Fruit fly (Drosophila melanogaster): Measurements from ENCODE around the gene Npc2h.

The Npc2h gene

dm6 chr3R:30718442-30718841, 27.6 kb downstream of the Npc2h start:
- peak; percentile 45 for TF ChIP-seq CG17359 (tag; optimal IDR thresholded peaks at IDR 0.05)
- no peak for TF ChIP-seq CG31388 (GFP tag; optimal IDR thresholded peaks at IDR 0.05)
- TF ChIP-seq so (GFP tag; IDR thresholded peaks at IDR 0.05): no peak
- peak; percentile 15 for TF ChIP-seq CG15601 (tag; optimal IDR thresholded peaks at IDR 0.05)
- TF ChIP-seq CG2712 (tag; optimal IDR thresholded peaks at IDR 0.05): peak; percentile 53
- TF ChIP-seq cg (GFP tag; optimal IDR thresholded peaks at IDR 0.05): no peak
- no peak for TF ChIP-seq CG14441 (GFP tag; IDR thresholded peaks at IDR 0.05)
- no peak for TF ChIP-seq ERR (GFP tag; optimal IDR thresholded peaks at IDR 0.05)
- TF ChIP-seq Vsx1 (GFP tag; optimal IDR thresholded peaks at IDR 0.05): no peak
- TF ChIP-seq da (GFP tag; optimal IDR thresholded peaks at IDR 0.05): no peak
- no peak for TF ChIP-seq CG10267 (tag; optimal IDR thresholded peaks at IDR 0.05)
- TF ChIP-seq Nf-YB (GFP tag; optimal IDR thresholded peaks at IDR 0.05): no peak
- no peak for TF ChIP-seq CG8944 (GFP tag; optimal IDR thresholded peaks at IDR 0.05)
- TF ChIP-seq dm (GFP tag; optimal IDR thresholded peaks at IDR 0.05): no peak
- TF ChIP-seq mam (GFP tag; optimal IDR thresholded peaks at IDR 0.05): no peak
- no peak for TF ChIP-seq shn (GFP tag; optimal IDR thresholded peaks at IDR 0.05)
- no peak for TF ChIP-seq CG5180 (GFP tag; optimal IDR thresholded peaks at IDR 0.05)
- TF ChIP-seq klu (GFP tag; IDR thresholded peaks at IDR 0.05): no peak
- no peak for TF ChIP-seq E2f1 (GFP tag; IDR thresholded peaks at IDR 0.05)
- no peak for TF ChIP-seq Bgb (GFP tag; IDR thresholded peaks at IDR 0.05; ENCODE audit: partially characterized antibody)
- no peak for TF ChIP-seq CG11247 (GFP tag; IDR thresholded peaks at IDR 0.05)
- peak; percentile 91 for TF ChIP-seq Hey (tag; optimal IDR thresholded peaks at IDR 0.05)
- no peak for TF ChIP-seq Scr (GFP tag; IDR thresholded peaks at IDR 0.05; ENCODE audit: partially characterized antibody)
- no peak for TF ChIP-seq CG18619 (GFP tag; optimal IDR thresholded peaks at IDR 0.05)
- peak; percentile 61; the same call in 1 of the 2 replicates for TF ChIP-seq CG32772 (GFP tag; IDR thresholded peaks at IDR 0.05)
- TF ChIP-seq ara (GFP tag; IDR thresholded peaks at IDR 0.05): peak; percentile 53; the same call in 1 of the 2 replicates
- no peak for TF ChIP-seq dpn (GFP tag; optimal IDR thresholded peaks at IDR 0.05)
- TF ChIP-seq CG10366 (GFP tag; IDR thresholded peaks at IDR 0.05): no peak
- no peak for TF ChIP-seq CG8478 (optimal IDR thresholded peaks at IDR 0.05)
- TF ChIP-seq CG8281 (tag; optimal IDR thresholded peaks at IDR 0.05): no peak
- no peak for TF ChIP-seq CG17385 (GFP tag; optimal IDR thresholded peaks at IDR 0.05)
- no peak for TF ChIP-seq wor (GFP tag; IDR thresholded peaks at IDR 0.05)
- no peak for TF ChIP-seq CG6854 (GFP tag; optimal IDR thresholded peaks at IDR 0.05)
- TF ChIP-seq zen (tag; optimal IDR thresholded peaks at IDR 0.05): no peak
- TF ChIP-seq org-1 (GFP tag; optimal IDR thresholded peaks at IDR 0.05): peak; percentile 33
- TF ChIP-seq toy (GFP tag; IDR thresholded peaks at IDR 0.05): no peak
- TF ChIP-seq CG6765 (GFP tag; optimal IDR thresholded peaks at IDR 0.05): no peak
- no peak for TF ChIP-seq CG4707 (GFP tag; optimal IDR thresholded peaks at IDR 0.05)
- no peak for TF ChIP-seq Spps (tag; optimal IDR thresholded peaks at IDR 0.05)
- TF ChIP-seq nau (GFP tag; optimal IDR thresholded peaks at IDR 0.05): no peak
- no peak for TF ChIP-seq CG2889 (GFP tag; IDR thresholded peaks at IDR 0.05)
- TF ChIP-seq CG14710 (tag; optimal IDR thresholded peaks at IDR 0.05): peak; percentile 14
- TF ChIP-seq CG32767 (GFP tag; IDR thresholded peaks at IDR 0.05): no peak
- TF ChIP-seq CG31224 (GFP tag; IDR thresholded peaks at IDR 0.05): no peak
- 0 out of 2 replicates have a peak, but pooled peaks have one; percentile 22 for TF ChIP-seq dati (GFP tag; IDR thresholded peaks at IDR 0.05)
- TF ChIP-seq Hr51 (GFP tag; optimal IDR thresholded peaks at IDR 0.05): peak in 1 of 2 experiments; percentile 42
- no peak for TF ChIP-seq jigr1 (GFP tag; IDR thresholded peaks at IDR 0.05)
- TF ChIP-seq zf30C (GFP tag; optimal IDR thresholded peaks at IDR 0.05): no peak
- TF ChIP-seq sd (tag; optimal IDR thresholded peaks at IDR 0.05): no peak
- peak; percentile 3 for TF ChIP-seq CG1529 (GFP tag; optimal IDR thresholded peaks at IDR 0.05)
- no peak for TF ChIP-seq maf-S (GFP tag; optimal IDR thresholded peaks at IDR 0.05)
- no peak for TF ChIP-seq schlank (tag; optimal IDR thresholded peaks at IDR 0.05)

Data from whole organism, embryonic.